Fruit fly (Drosophila melanogaster) whole organism, embryonic: ENCODE measurements around the gene mbm.

Experiments used
- CG10565 ChIP-seq: fragments of 200-800 bp; sonication (Bioruptor generic); optimal IDR thresholded peaks from 3 replicates; lab custom pipeline; 2016; ENCODE audit warnings: missing biosample characterization, mild to moderate bottlenecking, missing genetic modification characterization
- CG11085 ChIP-seq: fragments of 200-800 bp; sonication (Bioruptor generic); IDR thresholded peaks from 2 replicates; pipeline ENCODE4 v1.3.6; 2022; ENCODE audit warnings: missing biosample characterization, missing genetic modification characterization
- CG12219 ChIP-seq: fragments of 200-800 bp; sonication (Bioruptor generic); optimal IDR thresholded peaks from 3 replicates; lab custom pipeline; 2018; ENCODE audit warnings: missing biosample characterization, mild to moderate bottlenecking, missing genetic modification characterization
- CG12659 ChIP-seq: fragments of 200-800 bp; sonication (Bioruptor generic); optimal IDR thresholded peaks from 3 replicates; lab custom pipeline; 2017; ENCODE audit warnings: mild to moderate bottlenecking, missing biosample characterization, missing genetic modification reagents, missing genetic modification characterization
- CG13775 ChIP-seq: fragments of 200-800 bp; sonication (Bioruptor generic); optimal IDR thresholded peaks from 3 replicates; lab custom pipeline; 2017; ENCODE audit warnings: missing biosample characterization, mild to moderate bottlenecking, missing genetic modification characterization
- CG15269 ChIP-seq: fragments of 200-800 bp; sonication (Bioruptor generic); optimal IDR thresholded peaks from 2 replicates; lab custom pipeline; 2018; ENCODE audit warnings: missing biosample characterization, mild to moderate bottlenecking, missing genetic modification characterization, moderate library complexity
- CG1529 ChIP-seq: fragments of 200-800 bp; sonication (Bioruptor generic); optimal IDR thresholded peaks from 3 replicates; lab custom pipeline; 2018; ENCODE audit warnings: missing biosample characterization, missing genetic modification characterization
- CG15696 ChIP-seq: fragments of 200-800 bp; sonication (Bioruptor generic); optimal IDR thresholded peaks from 2 replicates; lab custom pipeline; 2019; ENCODE audit warnings: missing biosample characterization, mild to moderate bottlenecking, missing genetic modification characterization, moderate library complexity
- CG1603 ChIP-seq: fragments of 200-800 bp; sonication (Bioruptor generic); optimal IDR thresholded peaks from 2 replicates; lab custom pipeline; 2019; ENCODE audit warnings: missing biosample characterization, mild to moderate bottlenecking, missing genetic modification characterization, moderate library complexity
- CG2120 ChIP-seq: fragments of 200-800 bp; sonication (Bioruptor generic); optimal IDR thresholded peaks from 3 replicates; lab custom pipeline; 2016; ENCODE audit warnings: missing biosample characterization, missing genetic modification characterization
- CG2202 ChIP-seq: fragments of 200-800 bp; sonication (Bioruptor generic); optimal IDR thresholded peaks from 2 replicates; lab custom pipeline; 2018; ENCODE audit warnings: missing biosample characterization, mild to moderate bottlenecking, missing genetic modification characterization
- CG31224 ChIP-seq: fragments of 200-800 bp; sonication (Bioruptor generic); IDR thresholded peaks from 2 replicates; pipeline ENCODE4 v1.3.6; 2022; ENCODE audit warnings: missing biosample characterization, missing genetic modification characterization
- CG6683 ChIP-seq: fragments of 200-800 bp; sonication (Bioruptor generic); optimal IDR thresholded peaks from 2 replicates; lab custom pipeline; 2017; ENCODE audit warnings: missing biosample characterization, mild to moderate bottlenecking, missing genetic modification characterization, missing genetic modification reagents
- CG6791 ChIP-seq: fragments of 200-800 bp; sonication (Bioruptor generic); IDR thresholded peaks from 3 replicates; pipeline ENCODE4 v1.3.6; 2022; ENCODE audit warnings: missing biosample characterization, missing genetic modification characterization; ENCODE audit not compliant: partially characterized antibody
- CG8359 ChIP-seq: fragments of 200-800 bp; sonication (Bioruptor generic); optimal IDR thresholded peaks from 2 replicates; lab custom pipeline; 2017; ENCODE audit warnings: missing biosample characterization, mild to moderate bottlenecking, missing genetic modification characterization, borderline replicate concordance
- CG8924 ChIP-seq: fragments of 200-800 bp; optimal IDR thresholded peaks from 3 replicates; lab custom pipeline; 2019; ENCODE audit warnings: missing biosample characterization, mild to moderate bottlenecking, missing genetic modification characterization, moderate library complexity
- D ChIP-seq, 2 experiments: fragments of 200-800 bp in 1 of 2; fragments of >200 bp in 1 of 2; sonication (Bioruptor generic) in 1 of 2; optimal IDR thresholded peaks; 2 replicates in 1 of 2; 3 replicates in 1 of 2; lab custom pipeline; 2017; ENCODE audit warnings: mild to moderate bottlenecking in 1 of 2, missing biosample characterization in 1 of 2, missing genetic modification characterization in 1 of 2, missing genetic modification reagents in 1 of 2
- D19A ChIP-seq: fragments of 200-800 bp; optimal IDR thresholded peaks from 3 replicates; lab custom pipeline; 2019; ENCODE audit warnings: missing biosample characterization, mild to moderate bottlenecking, missing genetic modification characterization, moderate library complexity
- Dad ChIP-seq: fragments of 200-800 bp; sonication (Bioruptor generic); optimal IDR thresholded peaks from 3 replicates; lab custom pipeline; 2016; ENCODE audit warnings: missing biosample characterization, missing genetic modification characterization
- Dbx ChIP-seq: fragments of 200-800 bp; sonication (Bioruptor generic); IDR thresholded peaks from 3 replicates; pipeline ENCODE4 v1.3.6; 2022; ENCODE audit warnings: missing biosample characterization, missing genetic modification characterization
- Ets97D ChIP-seq: fragments of 200-800 bp; sonication (Bioruptor generic); optimal IDR thresholded peaks from 3 replicates; lab custom pipeline; 2016; ENCODE audit warnings: missing biosample characterization, missing genetic modification characterization
- Hr51 ChIP-seq, 2 experiments: fragments of 200-800 bp; sonication (Bioruptor generic); optimal IDR thresholded peaks; 2 replicates in 1 of 2; 3 replicates in 1 of 2; lab custom pipeline; 2016 to 2018; ENCODE audit warnings: missing biosample characterization in 2 of 2, missing genetic modification characterization in 2 of 2, mild to moderate bottlenecking in 1 of 2, moderate library complexity in 1 of 2
- Max ChIP-seq: fragments of 200-800 bp; sonication (Bioruptor generic); optimal IDR thresholded peaks from 2 replicates; lab custom pipeline; 2016; ENCODE audit warnings: missing biosample characterization, mild to moderate bottlenecking, missing genetic modification characterization
- Nf-YC ChIP-seq: fragments of 200-800 bp; optimal IDR thresholded peaks from 3 replicates; lab custom pipeline; 2019; ENCODE audit warnings: missing biosample characterization, mild to moderate bottlenecking, missing genetic modification characterization, moderate library complexity
- Ravus ChIP-seq: fragments of 200-800 bp; sonication (Bioruptor generic); IDR thresholded peaks from 2 replicates; pipeline ENCODE4 v1.3.6; 2022; ENCODE audit warnings: missing biosample characterization, missing genetic modification characterization
- Side ChIP-seq: fragments of 200-800 bp; sonication (Bioruptor generic); optimal IDR thresholded peaks from 2 replicates; lab custom pipeline; 2016; ENCODE audit warnings: missing biosample characterization, missing genetic modification characterization
- Taf1 ChIP-seq: fragments of 200-800 bp; sonication (Bioruptor generic); IDR thresholded peaks from 2 replicates; pipeline ENCODE4 v1.3.6; 2022; ENCODE audit warnings: missing biosample characterization, missing genetic modification characterization
- Vsx1 ChIP-seq: fragments of 200-800 bp; sonication (Bioruptor generic); optimal IDR thresholded peaks from 2 replicates; lab custom pipeline; 2017; ENCODE audit warnings: missing biosample characterization, mild to moderate bottlenecking, missing genetic modification characterization, missing genetic modification reagents
- ab ChIP-seq: fragments of 200-800 bp; sonication (Bioruptor generic); optimal IDR thresholded peaks from 2 replicates; lab custom pipeline; 2016; ENCODE audit warnings: missing biosample characterization, missing genetic modification characterization
- dimm ChIP-seq: fragments of 200-800 bp; sonication (Bioruptor generic); IDR thresholded peaks from 2 replicates; pipeline ENCODE4 v1.3.6; 2022; ENCODE audit warnings: missing biosample characterization, missing genetic modification characterization
- fu2 ChIP-seq: fragments of 200-800 bp; sonication (Bioruptor generic); optimal IDR thresholded peaks from 2 replicates; lab custom pipeline; 2016; ENCODE audit warnings: missing biosample characterization, missing genetic modification characterization
- gem ChIP-seq: fragments of 200-800 bp; sonication (Bioruptor generic); optimal IDR thresholded peaks from 2 replicates; lab custom pipeline; 2019; ENCODE audit warnings: missing biosample characterization, mild to moderate bottlenecking, missing genetic modification characterization, moderate library complexity
- grn ChIP-seq: fragments of 200-800 bp; sonication (Bioruptor generic); optimal IDR thresholded peaks from 3 replicates; lab custom pipeline; 2017; ENCODE audit warnings: missing biosample characterization, missing genetic modification characterization
- ham ChIP-seq: fragments of 200-800 bp; sonication (Bioruptor generic); IDR thresholded peaks from 2 replicates; pipeline ENCODE4 v1.3.6; 2022; ENCODE audit warnings: missing biosample characterization, missing genetic modification characterization
- insv ChIP-seq, 2 experiments: fragments of 200-800 bp; sonication (Bioruptor generic); optimal IDR thresholded peaks; 3 replicates each; lab custom pipeline; 2016 to 2018; ENCODE audit warnings: missing biosample characterization in 2 of 2, missing genetic modification characterization in 2 of 2
- jumu ChIP-seq: fragments of 200-800 bp; sonication (Bioruptor generic); optimal IDR thresholded peaks from 3 replicates; lab custom pipeline; 2016; ENCODE audit warnings: missing biosample characterization, missing genetic modification characterization
- ken ChIP-seq: fragments of 200-800 bp; sonication (Bioruptor generic); IDR thresholded peaks from 3 replicates; pipeline ENCODE4 v1.3.6; 2022; ENCODE audit warnings: missing biosample characterization, missing genetic modification characterization
- klu ChIP-seq: fragments of 200-800 bp; sonication (Bioruptor generic); IDR thresholded peaks from 2 replicates; pipeline ENCODE4 v1.3.6; 2022; ENCODE audit warnings: missing biosample characterization, missing genetic modification characterization
- lbe ChIP-seq: fragments of 200-800 bp; sonication (Bioruptor generic); optimal IDR thresholded peaks from 2 replicates; lab custom pipeline; 2016; ENCODE audit warnings: missing biosample characterization, mild to moderate bottlenecking, missing genetic modification characterization
- lola ChIP-seq, 3 experiments: fragments of >200 bp in 2 of 3; fragments of 200-800 bp in 1 of 3; sonication (Bioruptor generic) in 1 of 3; optimal IDR thresholded peaks; 2 replicates each; lab custom pipeline; 2017 to 2019; ENCODE audit warnings: missing biosample characterization in 3 of 3, missing genetic modification characterization in 3 of 3, mild to moderate bottlenecking in 1 of 3, moderate library complexity in 1 of 3
- mam ChIP-seq: fragments of 200-800 bp; sonication (Bioruptor generic); optimal IDR thresholded peaks from 3 replicates; lab custom pipeline; 2016; ENCODE audit warnings: missing biosample characterization, missing genetic modification characterization
- nau ChIP-seq: fragments of 200-800 bp; sonication (Bioruptor generic); optimal IDR thresholded peaks from 3 replicates; lab custom pipeline; 2017; ENCODE audit warnings: missing biosample characterization, mild to moderate bottlenecking, missing genetic modification characterization, missing genetic modification reagents
- pnt ChIP-seq: fragments of 200-800 bp; sonication (Bioruptor generic); optimal IDR thresholded peaks from 3 replicates; lab custom pipeline; 2016; ENCODE audit warnings: missing biosample characterization, missing genetic modification characterization
- pros ChIP-seq: fragments of 200-800 bp; sonication (Bioruptor generic); optimal IDR thresholded peaks from 3 replicates; lab custom pipeline; 2019; ENCODE audit warnings: missing biosample characterization, mild to moderate bottlenecking, missing genetic modification characterization, moderate library complexity
- row ChIP-seq: fragments of 200-800 bp; sonication (Bioruptor generic); IDR thresholded peaks from 3 replicates; pipeline ENCODE4 v1.3.6; 2022; ENCODE audit warnings: missing biosample characterization, missing genetic modification characterization
- sob ChIP-seq: fragments of 200-800 bp; sonication (Bioruptor generic); IDR thresholded peaks from 2 replicates; pipeline ENCODE4 v1.3.6; 2022; ENCODE audit warnings: missing biosample characterization, missing genetic modification characterization
- tna ChIP-seq: fragments of 200-800 bp; sonication (Bioruptor generic); IDR thresholded peaks from 2 replicates; pipeline ENCODE4 v1.3.6; 2022; ENCODE audit warnings: missing biosample characterization, missing genetic modification characterization; ENCODE audit not compliant: partially characterized antibody
- usp ChIP-seq: fragments of >200 bp; optimal IDR thresholded peaks from 2 replicates; lab custom pipeline; 2017; ENCODE audit warnings: missing biosample characterization, missing genetic modification characterization
- z ChIP-seq: fragments of 200-800 bp; sonication (Bioruptor generic); IDR thresholded peaks from 3 replicates; pipeline ENCODE4 v1.3.6; 2022; ENCODE audit warnings: missing biosample characterization, missing genetic modification characterization
- zf30C ChIP-seq: fragments of 200-800 bp; sonication (Bioruptor generic); optimal IDR thresholded peaks from 3 replicates; lab custom pipeline; 2018; ENCODE audit warnings: missing biosample characterization, mild to moderate bottlenecking, missing genetic modification characterization

mbm gene

dm6 chr2L:221939-222489 lies 51.5 kb downstream of the mbm start (continued):
- TF ChIP-seq Vsx1 (GFP tag; lab: Kevin White, UChicago), result no peak
- TF ChIP-seq Side (GFP tag; lab: Kevin White, UChicago), result peak; percentile 20
- no peak for TF ChIP-seq CG11085
- no peak for TF ChIP-seq gem
- TF ChIP-seq ham, result no peak
- TF ChIP-seq Dad (GFP tag; lab: Kevin White, UChicago), result no peak
- TF ChIP-seq insv (GFP tag; optimal IDR thresholded peaks at IDR 0.05; lab: Kevin White, UChicago), result no peak
- TF ChIP-seq CG8359 (GFP tag; lab: Kevin White, UChicago), result no peak
- TF ChIP-seq CG2120 (GFP tag; lab: Kevin White, UChicago), result no peak
- peak; percentile 25 for TF ChIP-seq CG15696 (tag; lab: Kevin White, UChicago)
- TF ChIP-seq CG12219, result peak; percentile 32
- peak; percentile 40 for TF ChIP-seq lbe (GFP tag; lab: Kevin White, UChicago)
- TF ChIP-seq lola (GFP tag; optimal IDR thresholded peaks at IDR 0.05; lab: Kevin White, UChicago), result no peak
- TF ChIP-seq dimm (GFP tag; lab: Robert Waterston, UW), result no peak
- TF ChIP-seq ken (GFP tag; lab: Robert Waterston, UW), result peak; percentile 55; the same call in 1 of the 3 replicates
- TF ChIP-seq Taf1, result no peak
- no peak for TF ChIP-seq Max
- peak; percentile 9 for TF ChIP-seq zf30C (GFP tag; lab: Kevin White, UChicago)
- no peak for TF ChIP-seq mam (GFP tag; lab: Kevin White, UChicago)
- TF ChIP-seq CG31224 (GFP tag; lab: Robert Waterston, UW), result no peak
- no peak for TF ChIP-seq CG13775 (GFP tag; lab: Kevin White, UChicago)
- no peak for TF ChIP-seq CG10565 (GFP tag; lab: Kevin White, UChicago)
- TF ChIP-seq CG1529 (GFP tag; lab: Kevin White, UChicago), result no peak
- TF ChIP-seq Dbx (GFP tag; lab: Robert Waterston, UW), result 0 out of 3 replicates have a peak, but pooled peaks have one; percentile 16
- TF ChIP-seq ab (GFP tag; lab: Kevin White, UChicago), result no peak
- peak in 1 of 2 experiments; percentile 2 for TF ChIP-seq Hr51 (GFP tag; optimal IDR thresholded peaks at IDR 0.05; lab: Kevin White, UChicago)
- TF ChIP-seq D19A, result peak; percentile 20
- no peak for TF ChIP-seq CG6683 (GFP tag; lab: Kevin White, UChicago)
- no peak for TF ChIP-seq usp
- peak; percentile 100 for TF ChIP-seq pros (GFP tag; lab: Kevin White, UChicago)
- no peak for TF ChIP-seq CG15269 (tag; lab: Kevin White, UChicago)
- TF ChIP-seq Ravus, result no peak
- TF ChIP-seq CG2202 (tag; lab: Kevin White, UChicago), result no peak
- no peak for TF ChIP-seq fu2
- no peak for TF ChIP-seq jumu (GFP tag; lab: Kevin White, UChicago)
- no peak for TF ChIP-seq tna (GFP tag; lab: Robert Waterston, UW)
- no peak for TF ChIP-seq row (GFP tag; lab: Robert Waterston, UW)
- no peak for TF ChIP-seq Ets97D (GFP tag; lab: Kevin White, UChicago)
- peak; percentile 45; the same call in 1 of the 2 replicates for TF ChIP-seq sob (GFP tag; lab: Robert Waterston, UW)
- no peak for TF ChIP-seq grn (GFP tag; lab: Kevin White, UChicago)
- TF ChIP-seq CG12659 (GFP tag; lab: Kevin White, UChicago), result no peak
- TF ChIP-seq z (GFP tag; lab: Robert Waterston, UW), result peak; percentile 83
- TF ChIP-seq pnt (GFP tag; lab: Kevin White, UChicago), result peak; percentile 31
- peak; percentile 38 for TF ChIP-seq Nf-YC (tag; lab: Kevin White, UChicago)
- no peak for TF ChIP-seq nau
- peak; percentile 57 for TF ChIP-seq CG8924 (tag; lab: Kevin White, UChicago)
- no peak for TF ChIP-seq CG1603 (tag; lab: Kevin White, UChicago)
- no peak for TF ChIP-seq klu (GFP tag; lab: Robert Waterston, UW)
- TF ChIP-seq CG6791 (GFP tag; lab: Robert Waterston, UW), result no peak
- peak; percentile 34 for TF ChIP-seq D (optimal IDR thresholded peaks at IDR 0.05; lab: Kevin White, UChicago)
- TF ChIP-seq D (GFP tag; optimal IDR thresholded peaks at IDR 0.05; lab: Kevin White, UChicago), result no peak
